Worm (Caenorhabditis elegans): ENCODE results near the gene tag-196.
A peak's percentile ranks its signal among the peaks of the same experiment; 100 is the strongest.

The tag-196 gene

DNA sequence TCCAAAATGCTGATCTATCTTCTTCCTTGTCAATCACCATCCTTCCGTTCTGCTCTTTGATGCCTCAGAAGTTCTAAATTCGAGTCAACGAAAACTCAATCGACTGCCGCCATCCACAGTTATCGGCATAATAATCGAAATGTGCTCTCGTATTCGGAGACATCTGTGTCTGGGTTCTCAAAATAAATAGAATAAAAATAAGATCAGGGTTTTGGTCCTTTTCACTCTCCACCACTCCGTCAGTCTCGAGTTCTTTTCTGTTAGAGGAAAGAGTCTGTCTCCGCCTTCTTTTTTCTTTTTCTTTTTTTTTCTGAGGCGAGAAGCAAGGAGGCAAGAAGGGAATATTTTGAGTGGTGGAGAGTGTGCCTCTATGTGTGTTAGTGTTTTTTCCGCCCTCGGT, 29.0 kb downstream of the tag-196 start, which contains the start of gene F41E6.17:
TSS of gene F41E6.17 (plus strand) at position 348 of the 400 bp plus-strand sequence.
- TF ChIP-seq flt-1 (GFP tag; IDR thresholded peaks at IDR 0.05) (no peak), ref-1 (GFP tag; conservative IDR thresholded peaks at IDR 0.05) (no peak), T22C8.4 (GFP tag; IDR thresholded peaks at IDR 0.05) (no peak), ztf-29 (GFP tag; IDR thresholded peaks at IDR 0.05) (no peak), med-1 (GFP tag; optimal IDR thresholded peaks at IDR 0.05; ENCODE audit: insufficient read depth) (no peak), ztf-23 (GFP tag; IDR thresholded peaks at IDR 0.05) (no peak), tab-1 (GFP tag; IDR thresholded peaks at IDR 0.05) (no peak), cog-1 (tag; optimal IDR thresholded peaks at IDR 0.05) (no peak), klf-2 (GFP tag; conservative IDR thresholded peaks at IDR 0.05) (no peak)

ce11 chrV:8626406-8626805, 31.7 kb downstream of the tag-196 start:
- no peak for TF ChIP-seq flt-1 (GFP tag; IDR thresholded peaks at IDR 0.05)
- no peak for TF ChIP-seq med-1 (GFP tag; optimal IDR thresholded peaks at IDR 0.05; ENCODE audit: insufficient read depth)
- no peak for TF ChIP-seq T22C8.4 (GFP tag; IDR thresholded peaks at IDR 0.05)

DNA sequence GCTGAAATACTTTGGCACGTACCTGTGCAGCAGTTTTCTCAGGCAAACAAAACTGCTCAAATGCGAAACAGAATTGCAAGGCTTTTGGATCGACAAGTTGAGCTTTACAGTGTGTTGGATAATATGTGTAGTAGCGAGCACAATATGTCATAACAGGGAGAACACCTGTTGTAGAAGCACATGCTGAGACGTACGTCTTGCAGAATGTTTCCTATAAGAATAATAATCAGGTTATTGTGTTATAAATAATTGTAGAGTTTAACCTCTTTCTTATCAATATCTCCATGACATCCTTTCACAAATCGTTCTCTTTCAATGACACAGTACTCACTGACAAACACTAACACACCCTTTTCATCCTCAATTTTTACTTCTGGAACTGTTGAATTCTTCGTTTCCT, 32.9 kb downstream of the tag-196 start:
- TF ChIP-seq flt-1 (GFP tag; IDR thresholded peaks at IDR 0.05) (no peak), med-1 (GFP tag; optimal IDR thresholded peaks at IDR 0.05; ENCODE audit: insufficient read depth) (no peak), ref-1 (GFP tag; conservative IDR thresholded peaks at IDR 0.05) (no peak), T22C8.4 (GFP tag; IDR thresholded peaks at IDR 0.05) (no peak), cog-1 (tag; optimal IDR thresholded peaks at IDR 0.05) (no peak), ztf-29 (GFP tag; IDR thresholded peaks at IDR 0.05) (no peak), klf-2 (GFP tag; conservative IDR thresholded peaks at IDR 0.05) (no peak), ztf-23 (GFP tag; IDR thresholded peaks at IDR 0.05) (no peak), tab-1 (GFP tag; IDR thresholded peaks at IDR 0.05) (no peak)

DNA sequence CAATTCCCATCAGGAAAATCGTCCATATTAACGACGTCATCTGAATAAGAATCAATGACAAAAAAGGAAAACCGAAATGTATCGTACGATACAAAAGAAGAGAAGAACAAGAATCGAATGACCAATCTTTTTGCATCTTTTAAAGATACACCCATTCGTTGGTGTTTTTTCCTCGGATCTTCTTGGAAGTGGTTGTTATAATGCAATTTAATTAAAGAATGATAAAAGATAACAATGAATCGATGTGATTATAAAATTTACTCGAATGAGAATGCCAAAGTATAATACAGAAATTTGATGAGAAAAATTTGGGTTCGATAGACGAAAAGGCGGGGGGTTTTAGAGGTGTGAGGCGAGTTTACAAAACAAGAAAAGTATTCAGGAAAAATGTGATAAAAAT, 34.3 kb downstream of the tag-196 start, which contains the start of gene F41E6.12:
TSS of gene F41E6.12 (minus strand) at position 101 of the 400 bp plus-strand sequence.
- TF ChIP-seq med-1 (GFP tag; optimal IDR thresholded peaks at IDR 0.05; ENCODE audit: insufficient read depth) (no peak), ztf-23 (GFP tag; IDR thresholded peaks at IDR 0.05) (no peak), T22C8.4 (GFP tag; IDR thresholded peaks at IDR 0.05) (no peak), tab-1 (GFP tag; IDR thresholded peaks at IDR 0.05) (no peak), ref-1 (GFP tag; conservative IDR thresholded peaks at IDR 0.05) (no peak), cog-1 (tag; optimal IDR thresholded peaks at IDR 0.05) (no peak), flt-1 (GFP tag; IDR thresholded peaks at IDR 0.05) (no peak), ztf-29 (GFP tag; IDR thresholded peaks at IDR 0.05) (no peak), klf-2 (GFP tag; conservative IDR thresholded peaks at IDR 0.05) (no peak)

DNA sequence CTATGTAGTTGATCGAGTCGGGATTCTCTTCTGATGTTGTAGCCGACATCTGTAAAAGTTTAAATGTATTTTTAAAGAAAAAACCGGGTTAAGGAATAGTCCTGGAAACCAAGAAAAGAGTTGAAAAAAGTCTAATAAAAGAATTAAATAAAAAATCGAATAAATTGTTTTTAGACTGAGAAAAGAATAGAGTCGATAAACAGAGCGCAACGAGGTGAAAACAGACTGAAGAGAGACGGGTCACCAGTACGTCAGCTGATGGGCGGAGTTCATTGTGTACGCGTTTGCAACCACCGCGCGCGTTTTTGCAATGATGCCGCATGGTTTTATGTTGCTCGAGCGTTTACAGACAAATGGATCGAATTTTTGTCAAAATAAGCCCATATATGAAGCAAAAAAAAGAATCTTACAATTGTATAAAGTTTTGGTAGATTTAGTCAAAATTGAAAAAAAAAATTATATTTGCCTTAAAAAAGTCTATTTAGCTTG, 36.6 kb downstream of the tag-196 start, which contains the start of gene atg-18:
TSS of gene atg-18 (minus strand) at position 51 of the 489 bp plus-strand sequence.
- TF ChIP-seq ref-1 (GFP tag; conservative IDR thresholded peaks at IDR 0.05) (no peak), flt-1 (GFP tag; IDR thresholded peaks at IDR 0.05) (no peak), T22C8.4 (GFP tag; IDR thresholded peaks at IDR 0.05) (no peak), ztf-23 (GFP tag; IDR thresholded peaks at IDR 0.05) (peak; percentile 68; the same call in 1 of the 2 replicates), cog-1 (tag; optimal IDR thresholded peaks at IDR 0.05) (peak; percentile 2), tab-1 (GFP tag; IDR thresholded peaks at IDR 0.05) (no peak), klf-2 (GFP tag; conservative IDR thresholded peaks at IDR 0.05) (peak; percentile 51; the same call in 1 of the 2 replicates), med-1 (GFP tag; optimal IDR thresholded peaks at IDR 0.05; ENCODE audit: insufficient read depth) (peak; percentile 78), ztf-29 (GFP tag; IDR thresholded peaks at IDR 0.05) (peak; percentile 58; the same call in 1 of the 2 replicates)

- no peak for TF ChIP-seq ztf-29 (GFP tag; IDR thresholded peaks at IDR 0.05)
- no peak for TF ChIP-seq T22C8.4 (GFP tag; IDR thresholded peaks at IDR 0.05)
These were observed 38.1 kb downstream of the tag-196 start for ce11 chrV:8632788-8633187.

ce11 chrV:8635575-8635974, 40.9 kb downstream of the tag-196 start, which contains the start of gene oac-29:
TSS of gene oac-29 (minus strand) at chrV:8635675.
- TF ChIP-seq ref-1 (GFP tag; conservative IDR thresholded peaks at IDR 0.05): no peak
- no peak for TF ChIP-seq tab-1 (GFP tag; IDR thresholded peaks at IDR 0.05)
- TF ChIP-seq klf-2 (GFP tag; conservative IDR thresholded peaks at IDR 0.05): no peak
- no peak for TF ChIP-seq flt-1 (GFP tag; IDR thresholded peaks at IDR 0.05)
- TF ChIP-seq ztf-23 (GFP tag; IDR thresholded peaks at IDR 0.05): no peak
- no peak for TF ChIP-seq med-1 (GFP tag; optimal IDR thresholded peaks at IDR 0.05; ENCODE audit: insufficient read depth)
- TF ChIP-seq T22C8.4 (GFP tag; IDR thresholded peaks at IDR 0.05): no peak
- no peak for TF ChIP-seq ztf-29 (GFP tag; IDR thresholded peaks at IDR 0.05)
- no peak for TF ChIP-seq cog-1 (tag; optimal IDR thresholded peaks at IDR 0.05)

DNA sequence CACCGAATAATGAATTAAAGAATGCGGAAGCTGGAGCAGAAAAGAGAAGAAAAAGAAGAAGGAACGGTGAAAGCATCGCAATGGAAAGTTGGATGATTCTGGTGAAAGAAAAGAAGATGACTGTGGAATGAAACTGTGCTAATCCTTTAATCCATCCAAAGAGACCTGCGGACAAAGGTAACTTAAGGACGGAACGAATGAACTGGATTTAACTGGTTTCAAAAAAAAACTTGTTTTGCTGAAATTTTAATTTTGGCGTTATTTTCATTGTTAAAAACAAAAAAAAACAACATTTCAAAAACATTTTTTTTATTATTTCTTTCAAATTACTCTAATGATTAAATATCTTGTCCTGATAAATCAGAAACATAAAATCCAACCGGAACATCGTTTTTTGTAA, 42.2 kb downstream of the tag-196 start, which contains the start of gene grl-12:
TSS of gene grl-12 (minus strand) at position 101 of the 400 bp plus-strand sequence.
- TF ChIP-seq tab-1 (GFP tag; IDR thresholded peaks at IDR 0.05) (no peak), flt-1 (GFP tag; IDR thresholded peaks at IDR 0.05) (no peak), ztf-29 (GFP tag; IDR thresholded peaks at IDR 0.05) (no peak), cog-1 (tag; optimal IDR thresholded peaks at IDR 0.05) (no peak), T22C8.4 (GFP tag; IDR thresholded peaks at IDR 0.05) (no peak), med-1 (GFP tag; optimal IDR thresholded peaks at IDR 0.05; ENCODE audit: insufficient read depth) (no peak), ztf-23 (GFP tag; IDR thresholded peaks at IDR 0.05) (no peak), klf-2 (GFP tag; conservative IDR thresholded peaks at IDR 0.05) (no peak), ref-1 (GFP tag; conservative IDR thresholded peaks at IDR 0.05) (no peak)

ce11 chrV:8637666-8638271, 43.1 kb downstream of the tag-196 start, which contains the start of the genes F28A12.10 and acd-4:
TSS of gene F28A12.10 (minus strand) at chrV:8637766.
TSS of gene acd-4 (plus strand) at chrV:8638221.
- TF ChIP-seq tab-1 (GFP tag; IDR thresholded peaks at IDR 0.05) (no peak), med-1 (GFP tag; optimal IDR thresholded peaks at IDR 0.05; ENCODE audit: insufficient read depth) (no peak), flt-1 (GFP tag; IDR thresholded peaks at IDR 0.05) (no peak), ztf-23 (GFP tag; IDR thresholded peaks at IDR 0.05) (no peak)

DNA sequence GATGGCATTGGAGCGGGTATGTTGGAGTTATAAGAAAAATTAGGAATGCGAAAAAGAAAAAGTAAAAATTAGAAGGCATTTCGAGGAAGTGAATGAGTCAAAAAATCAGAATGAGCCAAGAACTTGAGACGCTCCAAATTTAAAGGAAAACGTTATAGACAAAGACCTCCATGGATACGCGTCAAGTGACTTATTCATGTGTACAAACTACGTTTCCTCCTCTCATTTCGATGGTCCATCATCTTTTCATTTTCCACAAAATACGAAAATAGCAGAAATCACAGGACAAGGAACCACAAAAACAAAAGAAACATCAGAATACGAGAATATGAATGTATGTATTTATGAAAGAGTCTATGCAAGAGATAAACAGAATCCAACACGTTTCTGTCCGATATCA, 46.6 kb downstream of the tag-196 start, which contains the start of gene F28A12.3:
TSS of gene F28A12.3 (minus strand) at position 101 of the 400 bp plus-strand sequence.
- TF ChIP-seq klf-2 (GFP tag; conservative IDR thresholded peaks at IDR 0.05) (no peak), med-1 (GFP tag; optimal IDR thresholded peaks at IDR 0.05; ENCODE audit: insufficient read depth) (no peak), flt-1 (GFP tag; IDR thresholded peaks at IDR 0.05) (no peak), cog-1 (tag; optimal IDR thresholded peaks at IDR 0.05) (no peak), ztf-23 (GFP tag; IDR thresholded peaks at IDR 0.05) (no peak), ztf-29 (GFP tag; IDR thresholded peaks at IDR 0.05) (no peak), tab-1 (GFP tag; IDR thresholded peaks at IDR 0.05) (no peak), T22C8.4 (GFP tag; IDR thresholded peaks at IDR 0.05) (no peak), ref-1 (GFP tag; conservative IDR thresholded peaks at IDR 0.05) (no peak)

Measured in whole organism, midembryonic.